Worm (Caenorhabditis elegans) whole organism, L4 larva: ENCODE data around the gene amx-1.

Experiments used
- F44E2.7 ChIP-seq: fragments of 200-800 bp; sonication (Bioruptor generic); IDR thresholded peaks from 2 replicates; pipeline ENCODE4 v2.1.2; 2022; ENCODE audit warnings: missing genetic modification characterization, missing compliant biosample characterization
- dpl-1 ChIP-seq: fragments of 150-350 bp; optimal IDR thresholded peaks from 2 replicates; lab custom pipeline; 2014; ENCODE audit warnings: missing biosample characterization, missing genetic modification reagents, missing genetic modification characterization
- hlh-30 ChIP-seq: sonication (generic microtip); optimal IDR thresholded peaks from 2 replicates; lab custom pipeline; 2017; ENCODE audit warnings: antibody characterized with exemption, mild to moderate bottlenecking, missing genetic modification characterization, missing compliant biosample characterization; ENCODE audit not compliant: insufficient read depth
- mep-1 ChIP-seq: fragments of 150-350 bp; sonication (generic microtip); optimal IDR thresholded peaks from 3 replicates; lab custom pipeline; 2014; ENCODE audit warnings: missing biosample characterization, missing genetic modification characterization
- tag-97 ChIP-seq: fragments of 200-800 bp; sonication (Bioruptor generic); IDR thresholded peaks from 2 replicates; pipeline ENCODE4 v1.3.6; 2022; ENCODE audit warnings: missing genetic modification characterization, missing compliant biosample characterization
- unc-62 ChIP-seq, 3 experiments: fragments of 150-350 bp in 1 of 3; sonication (generic microtip); optimal IDR thresholded peaks in 2 of 3; peaks in 1 of 3; 1 replicate in 1 of 3; 2 replicates in 2 of 3; lab custom pipeline; 2014 to 2017; ENCODE audit warnings: missing biosample characterization in 3 of 3, missing genetic modification characterization in 3 of 3, missing genetic modification reagents in 3 of 3, missing genotype in 1 of 3

ce11 chrIII:3819579-3819978 is 2.6 kb upstream of the amx-1 start, which contains the start of gene dpy-27:
- TF ChIP-seq unc-62 (GFP tag; optimal IDR thresholded peaks at IDR 0.05 in 1 of 2; lab: Kevin White, UChicago) (no peak), unc-62 (tag; optimal IDR thresholded peaks at IDR 0.05; lab: Kevin White, UChicago) (no peak), F44E2.7 (no peak), tag-97 (no peak), dpl-1 (no peak), mep-1 (tag; lab: Kevin White, UChicago) (no peak), hlh-30 (tag; lab: Kevin White, UChicago) (no peak)
